Fruit fly (Drosophila melanogaster): Measurements from ENCODE around the gene CG34167.

Gene CG34167

DNA sequence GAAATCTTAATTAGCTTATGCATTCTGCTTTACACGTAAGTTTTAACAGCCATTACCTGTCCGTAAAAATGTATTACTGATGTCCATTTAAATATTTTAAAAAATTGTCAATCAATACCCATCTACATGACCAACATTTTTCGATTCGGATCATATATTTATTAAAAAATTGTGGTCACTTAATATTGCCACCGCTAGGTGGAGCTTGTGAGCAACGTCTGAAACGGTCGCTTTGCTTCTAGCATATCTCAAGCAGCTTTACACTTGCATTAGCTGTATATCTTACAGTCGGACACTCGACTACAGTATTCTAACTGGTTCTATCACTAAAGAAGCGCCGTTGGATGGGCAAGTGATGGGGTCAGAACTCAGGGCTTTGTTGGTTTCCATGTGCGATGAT is 23.3 kb upstream of the CG34167 start:
- TF ChIP-seq sv (GFP tag; optimal IDR thresholded peaks at IDR 0.05) (no peak), jim (GFP tag; optimal IDR thresholded peaks at IDR 0.05) (no peak), ey (GFP tag; optimal IDR thresholded peaks at IDR 0.05) (no peak), psq (GFP tag; optimal IDR thresholded peaks at IDR 0.05) (no peak), Hr83 (GFP tag; optimal IDR thresholded peaks at IDR 0.05; ENCODE audit: poor library complexity, severe bottlenecking) (no peak), Rel (GFP tag; optimal IDR thresholded peaks at IDR 0.05) (no peak), Rel (tag; optimal IDR thresholded peaks at IDR 0.05) (no peak), dmrt93B (GFP tag; optimal IDR thresholded peaks at IDR 0.05) (no peak)

DNA sequence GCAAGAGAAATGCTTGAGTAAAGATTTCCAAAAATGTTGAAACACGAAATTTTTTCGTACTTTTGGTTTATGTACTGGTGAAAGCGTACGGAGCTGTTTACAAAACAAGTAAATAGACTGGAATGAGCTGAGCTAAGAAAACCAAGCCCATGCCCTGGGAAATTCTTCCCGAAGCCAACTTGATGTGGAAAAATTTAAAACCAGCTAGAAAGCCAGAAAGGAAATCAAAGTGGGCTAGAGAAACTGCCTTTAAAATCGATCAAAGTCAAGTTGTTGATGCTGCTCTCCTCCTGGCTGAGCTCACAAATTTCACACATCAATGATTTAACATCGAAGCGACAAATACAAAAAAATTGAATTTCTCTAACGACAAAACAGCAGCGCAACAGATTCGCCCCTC is 2.7 kb upstream of the CG34167 start, which contains the start of gene CG31820:
Gene CG31820, minus strand, starts transcription at position 101 of the 400 bp plus-strand sequence.
- TF ChIP-seq Myc (optimal IDR thresholded peaks at IDR 0.05): no peak
- no peak for TF ChIP-seq Dif (GFP tag; optimal IDR thresholded peaks at IDR 0.05; ENCODE audit: partially characterized antibody)
- no peak for TF ChIP-seq Abd-B (GFP tag; optimal IDR thresholded peaks at IDR 0.05)
- TF ChIP-seq N (GFP tag; optimal IDR thresholded peaks at IDR 0.05): no peak
- no peak for TF ChIP-seq psq (GFP tag; optimal IDR thresholded peaks at IDR 0.05)
- no peak for TF ChIP-seq foxo (GFP tag; optimal IDR thresholded peaks at IDR 0.05)
- TF ChIP-seq fru (GFP tag; optimal IDR thresholded peaks at IDR 0.05): no peak
- no peak for TF ChIP-seq rgr (GFP tag; optimal IDR thresholded peaks at IDR 0.05)
- no peak for TF ChIP-seq pan (optimal IDR thresholded peaks at IDR 0.05)
- no peak for TF ChIP-seq CG32264 (GFP tag; optimal IDR thresholded peaks at IDR 0.05)
- no peak for TF ChIP-seq CG9705 (GFP tag; optimal IDR thresholded peaks at IDR 0.05)
- TF ChIP-seq Vsx2 (GFP tag; optimal IDR thresholded peaks at IDR 0.05; ENCODE audit: partially characterized antibody): no peak
- TF ChIP-seq dsf (GFP tag; optimal IDR thresholded peaks at IDR 0.05; ENCODE audit: borderline replicate concordance): no peak
- no peak for TF ChIP-seq tai (GFP tag; optimal IDR thresholded peaks at IDR 0.05)
- no peak for TF ChIP-seq h (GFP tag; optimal IDR thresholded peaks at IDR 0.05)
- TF ChIP-seq woc (GFP tag; optimal IDR thresholded peaks at IDR 0.05): no peak

DNA sequence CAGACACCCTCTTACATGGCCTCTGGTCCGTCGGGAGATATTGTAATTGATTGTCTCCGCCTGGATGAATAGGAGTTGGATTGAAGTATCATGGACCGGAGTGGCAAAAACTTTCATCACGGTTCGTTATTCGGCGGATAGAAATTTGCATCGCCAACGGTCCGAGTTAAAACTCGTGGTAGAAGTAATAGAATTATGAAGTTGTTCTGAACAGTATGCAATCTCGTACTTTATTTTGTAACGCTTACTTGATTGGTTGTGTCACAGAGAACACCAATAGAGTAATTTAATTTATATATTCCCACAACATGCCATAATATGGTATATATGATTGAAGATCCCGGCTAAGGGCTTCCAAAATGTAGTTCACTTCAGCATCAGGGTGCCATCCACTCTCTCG is 584 bp upstream of the CG34167 start, which contains the start of the genes CG13245 and CG43816:
Gene CG13245, plus strand, starts transcription at position 301 of the 400 bp plus-strand sequence.
Gene CG43816, plus strand, starts transcription at position 301 of the 400 bp plus-strand sequence.
- TF ChIP-seq foxo (GFP tag; optimal IDR thresholded peaks at IDR 0.05): no peak
- TF ChIP-seq dsf (GFP tag; optimal IDR thresholded peaks at IDR 0.05; ENCODE audit: borderline replicate concordance): no peak
- no peak for TF ChIP-seq OdsH (GFP tag; optimal IDR thresholded peaks at IDR 0.05)
- no peak for TF ChIP-seq Rel (GFP tag; optimal IDR thresholded peaks at IDR 0.05)
- TF ChIP-seq Rel (tag; optimal IDR thresholded peaks at IDR 0.05): no peak
- TF ChIP-seq Sp1 (GFP tag; optimal IDR thresholded peaks at IDR 0.05): no peak
- no peak for TF ChIP-seq Myc (optimal IDR thresholded peaks at IDR 0.05)
- TF ChIP-seq CrebA (GFP tag; optimal IDR thresholded peaks at IDR 0.05; ENCODE audit: borderline replicate concordance): no peak
- TF ChIP-seq pan (optimal IDR thresholded peaks at IDR 0.05): no peak
- TF ChIP-seq N (GFP tag; optimal IDR thresholded peaks at IDR 0.05): no peak
- TF ChIP-seq rgr (GFP tag; optimal IDR thresholded peaks at IDR 0.05): no peak
- TF ChIP-seq dmrt93B (GFP tag; optimal IDR thresholded peaks at IDR 0.05): no peak
- no peak for TF ChIP-seq GATAd (GFP tag; optimal IDR thresholded peaks at IDR 0.05)
- no peak for TF ChIP-seq ey (GFP tag; optimal IDR thresholded peaks at IDR 0.05)
- TF ChIP-seq CG9705 (GFP tag; optimal IDR thresholded peaks at IDR 0.05): no peak
- TF ChIP-seq tai (GFP tag; optimal IDR thresholded peaks at IDR 0.05): no peak
- TF ChIP-seq lola (GFP tag; optimal IDR thresholded peaks at IDR 0.05): no peak
- no peak for TF ChIP-seq Dif (GFP tag; optimal IDR thresholded peaks at IDR 0.05; ENCODE audit: partially characterized antibody)

DNA sequence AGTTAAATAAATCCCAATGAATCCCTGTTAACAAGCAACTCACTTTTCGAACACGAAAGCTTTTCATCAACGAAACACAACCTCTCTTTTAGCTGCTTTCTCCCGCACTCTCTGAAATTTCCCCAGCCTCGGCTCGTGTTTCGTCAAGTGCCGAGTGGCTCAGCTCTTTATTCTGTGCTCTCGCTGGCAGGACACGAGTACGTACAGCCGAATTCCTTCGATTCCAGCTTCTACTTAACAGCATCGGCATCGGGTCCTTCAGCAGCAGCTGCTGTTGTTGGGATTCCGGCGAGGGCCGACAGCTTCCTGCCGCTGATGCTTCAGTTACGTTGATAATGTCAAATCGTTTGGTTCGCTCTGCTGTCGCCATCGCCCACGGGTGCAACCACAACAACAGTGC is 3.2 kb downstream of the CG34167 start, which contains the start of gene beat-Ic:
Gene beat-Ic, plus strand, starts transcription at position 93 of the 400 bp plus-strand sequence.
- TF ChIP-seq dl (GFP tag; optimal IDR thresholded peaks at IDR 0.05; ENCODE audit: insufficient read depth in 1 of 2, partially characterized antibody in 2 of 2): no peak
- no peak for TF ChIP-seq Sp1 (GFP tag; optimal IDR thresholded peaks at IDR 0.05)
- TF ChIP-seq Hr78 (GFP tag; optimal IDR thresholded peaks at IDR 0.05): no peak
- TF ChIP-seq Myc (optimal IDR thresholded peaks at IDR 0.05): no peak
- no peak for TF ChIP-seq brk (GFP tag; optimal IDR thresholded peaks at IDR 0.05)
- no peak for TF ChIP-seq CG9705 (GFP tag; optimal IDR thresholded peaks at IDR 0.05)
- no peak for TF ChIP-seq pan (optimal IDR thresholded peaks at IDR 0.05)

DNA sequence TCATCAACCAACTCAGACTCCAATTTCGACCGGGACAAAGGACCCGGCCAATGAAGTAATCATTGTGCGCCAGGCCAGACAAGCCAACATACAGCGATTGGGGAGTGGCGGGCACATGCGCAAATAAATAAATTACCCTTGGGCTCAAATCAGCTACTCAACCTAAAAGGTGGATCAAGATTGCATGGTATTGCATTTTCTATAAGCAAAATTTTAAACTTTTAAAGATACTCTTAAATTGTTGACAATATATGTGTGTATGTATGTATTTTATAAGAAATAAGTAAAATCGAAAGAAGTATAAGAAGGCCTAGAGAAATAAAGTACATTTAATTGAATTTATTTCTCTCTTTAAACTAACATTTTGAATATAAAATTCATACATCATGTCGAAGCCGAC is 24.3 kb downstream of the CG34167 start, which contains the start of gene CG10839:
Gene CG10839, plus strand, starts transcription at position 301 of the 400 bp plus-strand sequence.
- no peak for TF ChIP-seq Abd-B (GFP tag; optimal IDR thresholded peaks at IDR 0.05)
- TF ChIP-seq Sp1 (GFP tag; optimal IDR thresholded peaks at IDR 0.05): no peak
- no peak for TF ChIP-seq tai (GFP tag; optimal IDR thresholded peaks at IDR 0.05)
- TF ChIP-seq Rel (GFP tag; optimal IDR thresholded peaks at IDR 0.05): no peak
- TF ChIP-seq Rel (tag; optimal IDR thresholded peaks at IDR 0.05): no peak
- no peak for TF ChIP-seq fru (GFP tag; optimal IDR thresholded peaks at IDR 0.05)
- no peak for TF ChIP-seq CG32264 (GFP tag; optimal IDR thresholded peaks at IDR 0.05)
- TF ChIP-seq N (GFP tag; optimal IDR thresholded peaks at IDR 0.05): no peak
- TF ChIP-seq jim (GFP tag; optimal IDR thresholded peaks at IDR 0.05): no peak
- TF ChIP-seq Hr78 (GFP tag; optimal IDR thresholded peaks at IDR 0.05): no peak
- TF ChIP-seq GATAd (GFP tag; optimal IDR thresholded peaks at IDR 0.05): no peak
- TF ChIP-seq br (GFP tag; optimal IDR thresholded peaks at IDR 0.05): no peak
- TF ChIP-seq Mio (GFP tag; optimal IDR thresholded peaks at IDR 0.05): no peak
- no peak for TF ChIP-seq CG9705 (GFP tag; optimal IDR thresholded peaks at IDR 0.05)

Measured in whole organism, wandering third instar larva.